Fruit fly (Drosophila melanogaster): ENCODE measurements around the gene SMC5.

Gene SMC5

DNA sequence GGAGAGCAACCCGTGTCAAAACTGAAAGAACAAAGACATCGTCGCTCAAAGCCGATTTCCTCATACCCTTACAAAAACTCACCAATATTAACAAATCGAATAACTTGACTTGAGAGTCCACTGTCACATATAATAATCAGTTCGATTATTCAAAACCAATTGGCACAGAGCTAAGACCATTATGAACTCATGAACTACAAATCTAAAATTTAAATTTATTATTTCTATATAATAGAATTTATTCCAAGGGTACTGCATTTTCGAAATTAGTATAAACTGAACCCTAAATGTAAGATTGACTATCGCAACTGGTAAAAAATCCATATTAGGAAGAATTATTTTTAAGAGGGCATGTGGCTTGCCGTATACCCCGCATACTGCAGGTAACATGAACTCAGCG lies 13.0 kb downstream of the SMC5 start:
- TF ChIP-seq Eip75B (GFP tag; optimal IDR thresholded peaks at IDR 0.05) (peak; percentile 1), Ets21C (GFP tag; optimal IDR thresholded peaks at IDR 0.05) (no peak), CG9139 (GFP tag; optimal IDR thresholded peaks at IDR 0.05) (peak; percentile 3), CG6792 (GFP tag; optimal IDR thresholded peaks at IDR 0.05) (peak; percentile 10), Eip78C (GFP tag) (peak; percentile 81), CG8119 (GFP tag; IDR thresholded peaks at IDR 0.05) (no peak), CG10669 (GFP tag; optimal IDR thresholded peaks at IDR 0.05) (peak; percentile 29), fkh (GFP tag; optimal IDR thresholded peaks at IDR 0.05) (no peak), lz (GFP tag; optimal IDR thresholded peaks at IDR 0.05) (no peak), net (GFP tag; optimal IDR thresholded peaks at IDR 0.05) (no peak), Gug (GFP tag; IDR thresholded peaks at IDR 0.05) (no peak), CG15336 (GFP tag; IDR thresholded peaks at IDR 0.05) (no peak), Blimp-1 (GFP tag; optimal IDR thresholded peaks at IDR 0.05) (no peak), topi (GFP tag; optimal IDR thresholded peaks at IDR 0.05) (peak; percentile 34), CG4318 (GFP tag; optimal IDR thresholded peaks at IDR 0.05) (no peak), Sox14 (GFP tag; optimal IDR thresholded peaks at IDR 0.05) (no peak), CG6276 (GFP tag; optimal IDR thresholded peaks at IDR 0.05) (no peak), CG8632 (GFP tag; optimal IDR thresholded peaks at IDR 0.05) (peak; percentile 31), CG11762 (GFP tag; optimal IDR thresholded peaks at IDR 0.05; ENCODE audit: insufficient read depth) (no peak), CG6163 (GFP tag; IDR thresholded peaks at IDR 0.05) (no peak), acj6 (GFP tag; optimal IDR thresholded peaks at IDR 0.05) (no peak), Ets96B (tag; optimal IDR thresholded peaks at IDR 0.05) (peak; percentile 28), CG6854 (GFP tag; optimal IDR thresholded peaks at IDR 0.05) (no peak), spab (GFP tag; optimal IDR thresholded peaks at IDR 0.05) (no peak), cyc (GFP tag; optimal IDR thresholded peaks at IDR 0.05) (no peak), Lpt (GFP tag; optimal IDR thresholded peaks at IDR 0.05) (no peak), Hr39 (GFP tag; optimal IDR thresholded peaks at IDR 0.05) (no peak), eg (GFP tag; IDR thresholded peaks at IDR 0.05) (no peak), fd59A (GFP tag; optimal IDR thresholded peaks at IDR 0.05) (peak; percentile 3), Eip93F (GFP tag; optimal IDR thresholded peaks at IDR 0.05) (no peak), achi (GFP tag; optimal IDR thresholded peaks at IDR 0.05) (peak; percentile 4), CG7368 (GFP tag; optimal IDR thresholded peaks at IDR 0.05) (no peak), Hr4 (GFP tag; optimal IDR thresholded peaks at IDR 0.05) (no peak), CG1621 (tag; optimal IDR thresholded peaks at IDR 0.05) (no peak), CG16779 (tag; optimal IDR thresholded peaks at IDR 0.05) (no peak), pdm3 (GFP tag; optimal IDR thresholded peaks at IDR 0.05) (no peak), esn (GFP tag; optimal IDR thresholded peaks at IDR 0.05) (peak; percentile 55), dsx (GFP tag; optimal IDR thresholded peaks at IDR 0.05; ENCODE audit: poor library complexity, severe bottlenecking) (no peak), OdsH (GFP tag; optimal IDR thresholded peaks at IDR 0.05) (peak; percentile 38), CG3919 (GFP tag; optimal IDR thresholded peaks at IDR 0.05) (peak; percentile 2), Sox102F (GFP tag; optimal IDR thresholded peaks at IDR 0.05) (no peak), dac (GFP tag; optimal IDR thresholded peaks at IDR 0.05) (no peak), fd85E (GFP tag; optimal IDR thresholded peaks at IDR 0.05) (no peak), CG34406 (GFP tag; optimal IDR thresholded peaks at IDR 0.05) (peak; percentile 11), CG11902 (GFP tag; optimal IDR thresholded peaks at IDR 0.05) (no peak), svp (GFP tag) (peak; percentile 74), CG6808 (GFP tag; optimal IDR thresholded peaks at IDR 0.05) (peak; percentile 29), Smox (GFP tag; optimal IDR thresholded peaks at IDR 0.05) (peak; percentile 27), Hr38 (GFP tag; optimal IDR thresholded peaks at IDR 0.05) (no peak), CG11294 (GFP tag; IDR thresholded peaks at IDR 0.05) (no peak), CG8319 (GFP tag; optimal IDR thresholded peaks at IDR 0.05) (no peak), CG3032 (tag; optimal IDR thresholded peaks at IDR 0.05) (peak; percentile 17), CG31627 (GFP tag; optimal IDR thresholded peaks at IDR 0.05) (no peak), Met (GFP tag; optimal IDR thresholded peaks at IDR 0.05) (peak; percentile 28)
